Fruit fly (Drosophila melanogaster) Kc167 (cell line): ENCODE data around the gene CG17294.

ENCODE experiments used
- Myc ChIP-seq: fragments of >200 bp; optimal IDR thresholded peaks from 2 replicates; lab custom pipeline; 2017; ENCODE audit warnings: missing external identifiers
- h ChIP-seq: fragments of >200 bp; optimal IDR thresholded peaks from 3 replicates; lab custom pipeline; 2018; ENCODE audit warnings: missing external identifiers
- psq ChIP-seq: fragments of >200 bp; optimal IDR thresholded peaks from 2 replicates; lab custom pipeline; 2017; ENCODE audit warnings: missing external identifiers

- TF ChIP-seq h (lab: Kevin White, UChicago): no peak
- no peak for TF ChIP-seq Myc (lab: Kevin White, UChicago)
- no peak for TF ChIP-seq psq (lab: Kevin White, UChicago)
These were observed 39.7 kb downstream of the CG17294 start for dm6 chr2L:8416350-8417046.
